Fruit fly (Drosophila melanogaster) whole organism, prepupa: ENCODE measurements around the gene CG32971.
A peak's percentile ranks its signal among the peaks of the same experiment; 100 is the strongest.

Experiments used
- CG10631 ChIP-seq: fragments of 200-800 bp; sonication (Bioruptor generic); optimal IDR thresholded peaks from 2 replicates; lab custom pipeline; 2016; ENCODE audit warnings: missing biosample characterization, missing genetic modification characterization
- CG10669 ChIP-seq: fragments of 200-800 bp; sonication (Bioruptor generic); optimal IDR thresholded peaks from 3 replicates; lab custom pipeline; 2018; ENCODE audit warnings: missing biosample characterization, mild to moderate bottlenecking, missing genetic modification characterization, moderate library complexity
- CG11762 ChIP-seq: fragments of 200-800 bp; sonication (Bioruptor generic); optimal IDR thresholded peaks from 3 replicates; lab custom pipeline; 2016; ENCODE audit warnings: missing biosample characterization, missing genetic modification characterization; ENCODE audit not compliant: insufficient read depth
- CG11902 ChIP-seq: fragments of 200-800 bp; sonication (Bioruptor generic); optimal IDR thresholded peaks from 3 replicates; lab custom pipeline; 2016; ENCODE audit warnings: missing biosample characterization, missing genetic modification characterization
- CG15336 ChIP-seq: fragments of 200-800 bp; sonication (Bioruptor generic); IDR thresholded peaks from 2 replicates; pipeline ENCODE4 v1.3.6; 2022; ENCODE audit warnings: missing biosample characterization, missing genetic modification characterization
- CG1621 ChIP-seq: fragments of 200-800 bp; sonication (Bioruptor generic); optimal IDR thresholded peaks from 3 replicates; lab custom pipeline; 2018; ENCODE audit warnings: missing biosample characterization, mild to moderate bottlenecking, missing genetic modification characterization
- CG16779 ChIP-seq: fragments of 200-800 bp; sonication (Bioruptor generic); optimal IDR thresholded peaks from 3 replicates; lab custom pipeline; 2017; ENCODE audit warnings: missing biosample characterization, mild to moderate bottlenecking, missing genetic modification characterization
- CG3032 ChIP-seq: fragments of 200-800 bp; optimal IDR thresholded peaks from 2 replicates; lab custom pipeline; 2019; ENCODE audit warnings: missing biosample characterization, mild to moderate bottlenecking, missing genetic modification characterization, moderate library complexity
- CG31627 ChIP-seq: fragments of 200-800 bp; sonication (Bioruptor generic); optimal IDR thresholded peaks from 3 replicates; lab custom pipeline; 2016; ENCODE audit warnings: missing biosample characterization, missing genetic modification characterization
- CG32006 ChIP-seq: fragments of 200-800 bp; sonication (Bioruptor generic); optimal IDR thresholded peaks from 3 replicates; lab custom pipeline; 2017; ENCODE audit warnings: missing biosample characterization, mild to moderate bottlenecking, missing genetic modification characterization
- CG34406 ChIP-seq: fragments of 200-800 bp; sonication (Bioruptor generic); optimal IDR thresholded peaks from 3 replicates; lab custom pipeline; 2016; ENCODE audit warnings: missing biosample characterization, missing genetic modification characterization
- CG4318 ChIP-seq: fragments of 200-800 bp; sonication (Bioruptor generic); optimal IDR thresholded peaks from 3 replicates; lab custom pipeline; 2017; ENCODE audit warnings: missing biosample characterization, mild to moderate bottlenecking, missing genetic modification characterization
- CG6163 ChIP-seq: fragments of 200-800 bp; sonication (Bioruptor generic); IDR thresholded peaks from 3 replicates; pipeline ENCODE4 v1.3.6; 2022; ENCODE audit warnings: missing biosample characterization, missing genetic modification characterization
- CG6276 ChIP-seq: fragments of 200-800 bp; sonication (Bioruptor generic); optimal IDR thresholded peaks from 2 replicates; lab custom pipeline; 2017; ENCODE audit warnings: missing biosample characterization, mild to moderate bottlenecking, missing genetic modification characterization
- CG6792 ChIP-seq: fragments of 200-800 bp; sonication (Bioruptor generic); optimal IDR thresholded peaks from 3 replicates; lab custom pipeline; 2016; ENCODE audit warnings: missing biosample characterization, missing genetic modification characterization
- CG6808 ChIP-seq: fragments of 200-800 bp; sonication (Bioruptor generic); optimal IDR thresholded peaks from 3 replicates; lab custom pipeline; 2017; ENCODE audit warnings: missing biosample characterization, missing genetic modification characterization, mild to moderate bottlenecking, moderate library complexity, missing genetic modification reagents
- CG6854 ChIP-seq: fragments of 200-800 bp; sonication (Bioruptor generic); optimal IDR thresholded peaks from 2 replicates; lab custom pipeline; 2017; ENCODE audit warnings: missing biosample characterization, mild to moderate bottlenecking, missing genetic modification characterization
- CG7368 ChIP-seq: fragments of 200-800 bp; sonication (Bioruptor generic); optimal IDR thresholded peaks from 3 replicates; lab custom pipeline; 2016; ENCODE audit warnings: missing biosample characterization, missing genetic modification characterization
- CG8119 ChIP-seq: fragments of 200-800 bp; sonication (Bioruptor generic); IDR thresholded peaks from 3 replicates; pipeline ENCODE4 v1.3.6; 2022; ENCODE audit warnings: missing biosample characterization, missing genetic modification characterization
- CG8319 ChIP-seq: fragments of 200-800 bp; sonication (Bioruptor generic); optimal IDR thresholded peaks from 3 replicates; lab custom pipeline; 2016; ENCODE audit warnings: missing biosample characterization, missing genetic modification characterization
- CG9139 ChIP-seq: fragments of 200-800 bp; sonication (Bioruptor generic); optimal IDR thresholded peaks from 3 replicates; lab custom pipeline; 2017; ENCODE audit warnings: missing biosample characterization, mild to moderate bottlenecking, missing genetic modification characterization
- Eip78C ChIP-seq: fragments of 200-800 bp; sonication (Bioruptor generic); peaks from one replicate; lab custom pipeline; 2016; ENCODE audit warnings: missing biosample characterization, missing genetic modification characterization
- Eip93F ChIP-seq: fragments of 200-800 bp; sonication (Bioruptor generic); optimal IDR thresholded peaks from 2 replicates; lab custom pipeline; 2016; ENCODE audit warnings: missing biosample characterization, mild to moderate bottlenecking, missing genetic modification characterization
- Ets21C ChIP-seq: fragments of 200-800 bp; sonication (Bioruptor generic); optimal IDR thresholded peaks from 3 replicates; lab custom pipeline; 2016; ENCODE audit warnings: missing biosample characterization, missing genetic modification characterization
- Hr39 ChIP-seq: fragments of 200-800 bp; sonication (Bioruptor generic); optimal IDR thresholded peaks from 2 replicates; lab custom pipeline; 2016; ENCODE audit warnings: missing biosample characterization, missing genetic modification characterization
- Lpt ChIP-seq: fragments of 200-800 bp; sonication (Bioruptor generic); optimal IDR thresholded peaks from 3 replicates; lab custom pipeline; 2016; ENCODE audit warnings: missing biosample characterization, missing genetic modification characterization
- OdsH ChIP-seq: fragments of 200-800 bp; sonication (Bioruptor generic); optimal IDR thresholded peaks from 3 replicates; lab custom pipeline; 2016; ENCODE audit warnings: missing biosample characterization, missing genetic modification characterization
- Smox ChIP-seq: fragments of 200-800 bp; sonication (Bioruptor generic); optimal IDR thresholded peaks from 3 replicates; lab custom pipeline; 2016; ENCODE audit warnings: missing biosample characterization, missing genetic modification characterization
- Sox14 ChIP-seq: fragments of 200-800 bp; sonication (Bioruptor generic); optimal IDR thresholded peaks from 3 replicates; lab custom pipeline; 2016; ENCODE audit warnings: missing biosample characterization, missing genetic modification characterization
- achi ChIP-seq: fragments of 200-800 bp; sonication (Bioruptor generic); optimal IDR thresholded peaks from 3 replicates; lab custom pipeline; 2016; ENCODE audit warnings: missing biosample characterization, missing genetic modification characterization
- acj6 ChIP-seq: fragments of 200-800 bp; sonication (Bioruptor generic); optimal IDR thresholded peaks from 3 replicates; lab custom pipeline; 2016; ENCODE audit warnings: missing biosample characterization, missing genetic modification characterization
- cyc ChIP-seq: fragments of 200-800 bp; sonication (Bioruptor generic); optimal IDR thresholded peaks from 3 replicates; lab custom pipeline; 2016; ENCODE audit warnings: missing biosample characterization, missing genetic modification characterization
- dac ChIP-seq: fragments of 200-800 bp; sonication (Bioruptor generic); optimal IDR thresholded peaks from 2 replicates; lab custom pipeline; 2017; ENCODE audit warnings: missing biosample characterization, mild to moderate bottlenecking, missing genetic modification characterization
- dsx ChIP-seq: fragments of 200-800 bp; optimal IDR thresholded peaks from 3 replicates; lab custom pipeline; 2019; ENCODE audit warnings: missing biosample characterization, mild to moderate bottlenecking, missing genetic modification characterization, moderate library complexity; ENCODE audit not compliant: poor library complexity, severe bottlenecking
- esn ChIP-seq: fragments of 200-800 bp; sonication (Bioruptor generic); optimal IDR thresholded peaks from 2 replicates; lab custom pipeline; 2016; ENCODE audit warnings: missing biosample characterization, mild to moderate bottlenecking, missing genetic modification characterization, moderate library complexity
- fd59A ChIP-seq: fragments of 200-800 bp; sonication (Bioruptor generic); optimal IDR thresholded peaks from 2 replicates; lab custom pipeline; 2017; ENCODE audit warnings: missing biosample characterization, mild to moderate bottlenecking, missing genetic modification characterization, missing genetic modification reagents
- fd85E ChIP-seq: fragments of 200-800 bp; sonication (Bioruptor generic); optimal IDR thresholded peaks from 3 replicates; lab custom pipeline; 2016; ENCODE audit warnings: missing biosample characterization, missing genetic modification characterization
- fkh ChIP-seq: fragments of 200-800 bp; sonication (Bioruptor generic); optimal IDR thresholded peaks from 3 replicates; lab custom pipeline; 2017; ENCODE audit warnings: missing biosample characterization, mild to moderate bottlenecking, missing genetic modification characterization, moderate library complexity
- lz ChIP-seq: fragments of 200-800 bp; sonication (Bioruptor generic); optimal IDR thresholded peaks from 3 replicates; lab custom pipeline; 2016; ENCODE audit warnings: missing biosample characterization, missing genetic modification characterization
- net ChIP-seq: fragments of 200-800 bp; sonication (Bioruptor generic); optimal IDR thresholded peaks from 3 replicates; lab custom pipeline; 2016; ENCODE audit warnings: missing biosample characterization, missing genetic modification characterization
- pdm3 ChIP-seq: fragments of 200-800 bp; sonication (Bioruptor generic); optimal IDR thresholded peaks from 3 replicates; lab custom pipeline; 2016; ENCODE audit warnings: missing biosample characterization, missing genetic modification characterization
- salr ChIP-seq, 2 experiments: fragments of 200-800 bp; sonication (Bioruptor generic); optimal IDR thresholded peaks; 3 replicates each; lab custom pipeline; 2016 to 2018; ENCODE audit warnings: missing biosample characterization in 2 of 2, missing genetic modification characterization in 2 of 2, mild to moderate bottlenecking in 1 of 2
- spab ChIP-seq: fragments of 200-800 bp; sonication (Bioruptor generic); optimal IDR thresholded peaks from 2 replicates; lab custom pipeline; 2017; ENCODE audit warnings: missing biosample characterization, mild to moderate bottlenecking, missing genetic modification characterization, missing genetic modification reagents
- ss ChIP-seq, 2 experiments: fragments of 200-800 bp; sonication (Bioruptor generic); optimal IDR thresholded peaks; 2 replicates in 1 of 2; 3 replicates in 1 of 2; lab custom pipeline; 2017 to 2018; ENCODE audit warnings: mild to moderate bottlenecking in 2 of 2, missing biosample characterization in 2 of 2, missing genetic modification characterization in 2 of 2, moderate library complexity in 1 of 2
- svp ChIP-seq: fragments of 200-800 bp; sonication (Bioruptor generic); peaks from one replicate; lab custom pipeline; 2016; ENCODE audit warnings: missing biosample characterization, missing genetic modification characterization
- vri ChIP-seq: fragments of 200-800 bp; sonication (Bioruptor generic); optimal IDR thresholded peaks from 3 replicates; lab custom pipeline; 2016; ENCODE audit warnings: missing biosample characterization, mild to moderate bottlenecking, missing genetic modification characterization

CG32971 gene

DNA sequence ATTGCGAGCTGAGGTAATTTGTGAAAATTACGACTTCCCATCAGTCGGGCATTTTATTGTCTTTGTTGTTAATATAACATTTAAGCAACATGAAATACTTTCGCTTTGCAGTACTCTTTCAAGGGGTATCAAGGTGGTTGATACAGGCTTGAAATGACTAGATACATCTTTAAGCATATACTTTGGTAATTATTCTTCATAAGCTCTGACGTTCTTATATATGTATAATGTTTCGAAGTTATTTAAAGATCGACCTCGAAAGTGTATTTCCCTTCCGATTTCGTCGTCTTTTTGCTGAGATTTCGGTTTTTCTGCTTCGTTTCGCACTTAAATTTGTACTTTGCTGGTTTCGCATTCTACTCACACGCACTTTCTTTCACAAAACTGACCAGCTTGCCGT is 26.8 kb upstream of the CG32971 start (continued):
- peak; percentile 59 for TF ChIP-seq cyc (GFP tag; lab: Kevin White, UChicago)

DNA sequence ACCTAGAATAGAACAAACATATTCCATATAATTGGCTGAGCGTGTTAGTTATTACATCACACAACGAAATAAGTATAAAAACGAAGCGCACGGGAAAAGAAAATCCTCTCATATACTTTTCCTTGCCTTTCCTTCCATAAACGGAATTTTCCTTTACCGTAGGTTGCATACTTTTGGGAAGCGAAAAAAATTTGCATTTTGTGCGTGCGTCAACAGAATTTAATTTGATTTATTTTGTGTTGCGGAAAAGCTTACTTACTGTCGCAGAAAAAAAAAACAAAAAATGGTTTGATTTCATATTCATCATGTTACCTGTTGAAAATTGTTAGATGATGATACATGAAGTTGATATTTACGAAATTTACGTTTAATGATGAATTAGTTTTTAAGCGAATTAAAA is 22.8 kb upstream of the CG32971 start:
- TF ChIP-seq net: no peak
- TF ChIP-seq Eip78C (GFP tag; lab: Kevin White, UChicago): peak; percentile 24
- no peak for TF ChIP-seq lz (GFP tag; lab: Kevin White, UChicago)

DNA sequence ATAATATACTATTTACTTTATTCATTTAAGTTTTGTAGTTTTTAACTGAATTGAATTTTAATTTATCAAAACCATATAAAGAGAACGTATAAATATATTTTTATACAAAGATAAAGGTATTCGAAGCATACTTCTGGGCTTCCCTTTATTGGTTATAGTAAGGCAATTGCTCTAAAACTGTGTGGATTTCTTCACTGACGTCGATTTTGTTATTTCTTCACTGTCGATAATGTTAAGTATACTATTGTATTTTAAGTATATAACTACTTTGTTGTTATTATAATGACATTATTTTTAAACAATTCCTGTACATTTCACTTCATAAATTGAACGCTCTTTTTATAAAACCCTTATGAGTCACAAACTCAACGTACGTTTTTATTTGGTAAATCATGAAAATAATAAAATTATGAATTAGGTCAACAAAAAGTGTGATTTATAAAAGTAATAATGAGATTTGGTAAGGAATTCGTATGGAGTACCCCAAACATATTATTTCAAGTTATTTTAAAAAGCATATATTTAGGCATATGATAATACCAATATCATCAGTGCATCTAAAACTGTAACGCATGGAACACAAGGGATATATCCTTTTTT is 22.2 kb upstream of the CG32971 start:
- TF ChIP-seq net (peak; percentile 2), dsx (GFP tag; lab: Kevin White, UChicago) (peak; percentile 87), CG6792 (GFP tag; lab: Kevin White, UChicago) (peak; percentile 7), CG8319 (GFP tag; lab: Kevin White, UChicago) (no peak), CG10631 (peak; percentile 42), fd85E (GFP tag; lab: Kevin White, UChicago) (no peak), CG15336 (GFP tag; lab: Robert Waterston, UW) (peak; percentile 48; the same call in 1 of the 2 replicates), svp (peak; percentile 66), OdsH (GFP tag; lab: Kevin White, UChicago) (peak; percentile 35), CG9139 (GFP tag; lab: Kevin White, UChicago) (no peak), CG7368 (GFP tag; lab: Kevin White, UChicago) (no peak), CG8119 (peak; percentile 27; the same call in 2 of the 3 replicates), CG6808 (GFP tag; lab: Kevin White, UChicago) (no peak), pdm3 (GFP tag; lab: Kevin White, UChicago) (peak; percentile 38), vri (GFP tag; lab: Kevin White, UChicago) (no peak), CG1621 (tag; lab: Kevin White, UChicago) (no peak), fd59A (GFP tag; lab: Kevin White, UChicago) (no peak), CG10669 (GFP tag; lab: Kevin White, UChicago) (peak; percentile 52), Ets21C (GFP tag; lab: Kevin White, UChicago) (no peak), CG32006 (GFP tag; lab: Kevin White, UChicago) (peak; percentile 39), salr (GFP tag; optimal IDR thresholded peaks at IDR 0.05; lab: Kevin White, UChicago) (peak in 1 of 2 experiments; percentile 14), lz (GFP tag; lab: Kevin White, UChicago) (no peak), Smox (GFP tag; lab: Kevin White, UChicago) (no peak), CG6854 (GFP tag; lab: Kevin White, UChicago) (no peak), CG11762 (GFP tag; lab: Kevin White, UChicago) (no peak), CG11902 (no peak), CG4318 (peak; percentile 1), Eip93F (GFP tag; lab: Kevin White, UChicago) (no peak), dac (GFP tag; lab: Kevin White, UChicago) (no peak), CG16779 (tag; lab: Kevin White, UChicago) (no peak), Eip78C (GFP tag; lab: Kevin White, UChicago) (peak; percentile 79), CG6163 (peak; percentile 41; the same call in 1 of the 3 replicates), ss (GFP tag; optimal IDR thresholded peaks at IDR 0.05; lab: Kevin White, UChicago) (no peak), esn (GFP tag; lab: Kevin White, UChicago) (peak; percentile 24), cyc (GFP tag; lab: Kevin White, UChicago) (no peak), CG34406 (GFP tag; lab: Kevin White, UChicago) (peak; percentile 18), Sox14 (GFP tag; lab: Kevin White, UChicago) (peak; percentile 9), CG31627 (GFP tag; lab: Kevin White, UChicago) (peak; percentile 5), CG3032 (peak; percentile 51), spab (no peak), fkh (GFP tag; lab: Kevin White, UChicago) (no peak), CG6276 (GFP tag; lab: Kevin White, UChicago) (no peak), Hr39 (GFP tag; lab: Kevin White, UChicago) (no peak), achi (GFP tag; lab: Kevin White, UChicago) (peak; percentile 31), acj6 (GFP tag; lab: Kevin White, UChicago) (peak; percentile 18), Lpt (GFP tag; lab: Kevin White, UChicago) (no peak)
